Fruit fly (Drosophila melanogaster) whole organism, prepupa: Measurements from ENCODE around the gene CG43800.
A peak's percentile ranks its signal among the peaks of the same experiment; 100 is the strongest.

Experiments used
- Blimp-1 ChIP-seq: fragments of 200-800 bp; sonication (Bioruptor generic); optimal IDR thresholded peaks from 3 replicates; lab custom pipeline; 2017; ENCODE audit warnings: missing biosample characterization, missing genetic modification characterization, mild to moderate bottlenecking, moderate library complexity, missing genetic modification reagents
- CG11294 ChIP-seq: fragments of 200-800 bp; sonication (Bioruptor generic); IDR thresholded peaks from 2 replicates; pipeline ENCODE4 v1.3.6; 2022; ENCODE audit warnings: missing biosample characterization, missing genetic modification characterization
- CG11762 ChIP-seq: fragments of 200-800 bp; sonication (Bioruptor generic); optimal IDR thresholded peaks from 3 replicates; lab custom pipeline; 2016; ENCODE audit warnings: missing biosample characterization, missing genetic modification characterization; ENCODE audit not compliant: insufficient read depth
- CG11902 ChIP-seq: fragments of 200-800 bp; sonication (Bioruptor generic); optimal IDR thresholded peaks from 3 replicates; lab custom pipeline; 2016; ENCODE audit warnings: missing biosample characterization, missing genetic modification characterization
- CG1621 ChIP-seq: fragments of 200-800 bp; sonication (Bioruptor generic); optimal IDR thresholded peaks from 3 replicates; lab custom pipeline; 2018; ENCODE audit warnings: missing biosample characterization, mild to moderate bottlenecking, missing genetic modification characterization
- CG16779 ChIP-seq: fragments of 200-800 bp; sonication (Bioruptor generic); optimal IDR thresholded peaks from 3 replicates; lab custom pipeline; 2017; ENCODE audit warnings: missing biosample characterization, mild to moderate bottlenecking, missing genetic modification characterization
- CG32006 ChIP-seq: fragments of 200-800 bp; sonication (Bioruptor generic); optimal IDR thresholded peaks from 3 replicates; lab custom pipeline; 2017; ENCODE audit warnings: missing biosample characterization, mild to moderate bottlenecking, missing genetic modification characterization
- CG3919 ChIP-seq: fragments of 200-800 bp; sonication (Bioruptor generic); optimal IDR thresholded peaks from 3 replicates; lab custom pipeline; 2016; ENCODE audit warnings: missing biosample characterization, missing genetic modification characterization
- CG4318 ChIP-seq: fragments of 200-800 bp; sonication (Bioruptor generic); optimal IDR thresholded peaks from 3 replicates; lab custom pipeline; 2017; ENCODE audit warnings: missing biosample characterization, mild to moderate bottlenecking, missing genetic modification characterization
- CG6163 ChIP-seq: fragments of 200-800 bp; sonication (Bioruptor generic); IDR thresholded peaks from 3 replicates; pipeline ENCODE4 v1.3.6; 2022; ENCODE audit warnings: missing biosample characterization, missing genetic modification characterization
- CG6276 ChIP-seq: fragments of 200-800 bp; sonication (Bioruptor generic); optimal IDR thresholded peaks from 2 replicates; lab custom pipeline; 2017; ENCODE audit warnings: missing biosample characterization, mild to moderate bottlenecking, missing genetic modification characterization
- CG6808 ChIP-seq: fragments of 200-800 bp; sonication (Bioruptor generic); optimal IDR thresholded peaks from 3 replicates; lab custom pipeline; 2017; ENCODE audit warnings: missing biosample characterization, missing genetic modification characterization, mild to moderate bottlenecking, moderate library complexity, missing genetic modification reagents
- CG7368 ChIP-seq: fragments of 200-800 bp; sonication (Bioruptor generic); optimal IDR thresholded peaks from 3 replicates; lab custom pipeline; 2016; ENCODE audit warnings: missing biosample characterization, missing genetic modification characterization
- CG8119 ChIP-seq: fragments of 200-800 bp; sonication (Bioruptor generic); IDR thresholded peaks from 3 replicates; pipeline ENCODE4 v1.3.6; 2022; ENCODE audit warnings: missing biosample characterization, missing genetic modification characterization
- CG8319 ChIP-seq: fragments of 200-800 bp; sonication (Bioruptor generic); optimal IDR thresholded peaks from 3 replicates; lab custom pipeline; 2016; ENCODE audit warnings: missing biosample characterization, missing genetic modification characterization
- CG8632 ChIP-seq: fragments of 200-800 bp; sonication (Bioruptor generic); optimal IDR thresholded peaks from 3 replicates; lab custom pipeline; 2016; ENCODE audit warnings: missing biosample characterization, missing genetic modification characterization
- Eip75B ChIP-seq: fragments of 200-800 bp; sonication (Bioruptor generic); optimal IDR thresholded peaks from 3 replicates; lab custom pipeline; 2016; ENCODE audit warnings: missing biosample characterization, missing genetic modification characterization
- Eip78C ChIP-seq: fragments of 200-800 bp; sonication (Bioruptor generic); peaks from one replicate; lab custom pipeline; 2016; ENCODE audit warnings: missing biosample characterization, missing genetic modification characterization
- Eip93F ChIP-seq: fragments of 200-800 bp; sonication (Bioruptor generic); optimal IDR thresholded peaks from 2 replicates; lab custom pipeline; 2016; ENCODE audit warnings: missing biosample characterization, mild to moderate bottlenecking, missing genetic modification characterization
- Gug ChIP-seq: fragments of 200-800 bp; sonication (Bioruptor generic); IDR thresholded peaks from 2 replicates; pipeline ENCODE4 v1.3.6; 2022; ENCODE audit warnings: missing biosample characterization, missing genetic modification characterization
- Hr38 ChIP-seq: sonication (Bioruptor generic); optimal IDR thresholded peaks from 2 replicates; lab custom pipeline; 2016; ENCODE audit warnings: missing biosample characterization, missing genetic modification characterization
- Hr4 ChIP-seq: fragments of 200-800 bp; sonication (Bioruptor generic); optimal IDR thresholded peaks from 3 replicates; lab custom pipeline; 2016; ENCODE audit warnings: missing biosample characterization, missing genetic modification characterization
- Lpt ChIP-seq: fragments of 200-800 bp; sonication (Bioruptor generic); optimal IDR thresholded peaks from 3 replicates; lab custom pipeline; 2016; ENCODE audit warnings: missing biosample characterization, missing genetic modification characterization
- OdsH ChIP-seq: fragments of 200-800 bp; sonication (Bioruptor generic); optimal IDR thresholded peaks from 3 replicates; lab custom pipeline; 2016; ENCODE audit warnings: missing biosample characterization, missing genetic modification characterization
- Sox14 ChIP-seq: fragments of 200-800 bp; sonication (Bioruptor generic); optimal IDR thresholded peaks from 3 replicates; lab custom pipeline; 2016; ENCODE audit warnings: missing biosample characterization, missing genetic modification characterization
- acj6 ChIP-seq: fragments of 200-800 bp; sonication (Bioruptor generic); optimal IDR thresholded peaks from 3 replicates; lab custom pipeline; 2016; ENCODE audit warnings: missing biosample characterization, missing genetic modification characterization
- cyc ChIP-seq: fragments of 200-800 bp; sonication (Bioruptor generic); optimal IDR thresholded peaks from 3 replicates; lab custom pipeline; 2016; ENCODE audit warnings: missing biosample characterization, missing genetic modification characterization
- dsx ChIP-seq: fragments of 200-800 bp; optimal IDR thresholded peaks from 3 replicates; lab custom pipeline; 2019; ENCODE audit warnings: missing biosample characterization, mild to moderate bottlenecking, missing genetic modification characterization, moderate library complexity; ENCODE audit not compliant: poor library complexity, severe bottlenecking
- eg ChIP-seq: fragments of 200-800 bp; sonication (Bioruptor generic); IDR thresholded peaks from 3 replicates; pipeline ENCODE4 v1.3.6; 2022; ENCODE audit warnings: missing biosample characterization, missing genetic modification characterization
- fd59A ChIP-seq: fragments of 200-800 bp; sonication (Bioruptor generic); optimal IDR thresholded peaks from 2 replicates; lab custom pipeline; 2017; ENCODE audit warnings: missing biosample characterization, mild to moderate bottlenecking, missing genetic modification characterization, missing genetic modification reagents
- fkh ChIP-seq: fragments of 200-800 bp; sonication (Bioruptor generic); optimal IDR thresholded peaks from 3 replicates; lab custom pipeline; 2017; ENCODE audit warnings: missing biosample characterization, mild to moderate bottlenecking, missing genetic modification characterization, moderate library complexity
- lz ChIP-seq: fragments of 200-800 bp; sonication (Bioruptor generic); optimal IDR thresholded peaks from 3 replicates; lab custom pipeline; 2016; ENCODE audit warnings: missing biosample characterization, missing genetic modification characterization
- pdm3 ChIP-seq: fragments of 200-800 bp; sonication (Bioruptor generic); optimal IDR thresholded peaks from 3 replicates; lab custom pipeline; 2016; ENCODE audit warnings: missing biosample characterization, missing genetic modification characterization
- salr ChIP-seq, 2 experiments: fragments of 200-800 bp; sonication (Bioruptor generic); optimal IDR thresholded peaks; 3 replicates each; lab custom pipeline; 2016 to 2018; ENCODE audit warnings: missing biosample characterization in 2 of 2, missing genetic modification characterization in 2 of 2, mild to moderate bottlenecking in 1 of 2
- spab ChIP-seq: fragments of 200-800 bp; sonication (Bioruptor generic); optimal IDR thresholded peaks from 2 replicates; lab custom pipeline; 2017; ENCODE audit warnings: missing biosample characterization, mild to moderate bottlenecking, missing genetic modification characterization, missing genetic modification reagents
- ss ChIP-seq, 2 experiments: fragments of 200-800 bp; sonication (Bioruptor generic); optimal IDR thresholded peaks; 2 replicates in 1 of 2; 3 replicates in 1 of 2; lab custom pipeline; 2017 to 2018; ENCODE audit warnings: mild to moderate bottlenecking in 2 of 2, missing biosample characterization in 2 of 2, missing genetic modification characterization in 2 of 2, moderate library complexity in 1 of 2
- svp ChIP-seq: fragments of 200-800 bp; sonication (Bioruptor generic); peaks from one replicate; lab custom pipeline; 2016; ENCODE audit warnings: missing biosample characterization, missing genetic modification characterization
- vri ChIP-seq: fragments of 200-800 bp; sonication (Bioruptor generic); optimal IDR thresholded peaks from 3 replicates; lab custom pipeline; 2016; ENCODE audit warnings: missing biosample characterization, mild to moderate bottlenecking, missing genetic modification characterization

Gene CG43800

DNA sequence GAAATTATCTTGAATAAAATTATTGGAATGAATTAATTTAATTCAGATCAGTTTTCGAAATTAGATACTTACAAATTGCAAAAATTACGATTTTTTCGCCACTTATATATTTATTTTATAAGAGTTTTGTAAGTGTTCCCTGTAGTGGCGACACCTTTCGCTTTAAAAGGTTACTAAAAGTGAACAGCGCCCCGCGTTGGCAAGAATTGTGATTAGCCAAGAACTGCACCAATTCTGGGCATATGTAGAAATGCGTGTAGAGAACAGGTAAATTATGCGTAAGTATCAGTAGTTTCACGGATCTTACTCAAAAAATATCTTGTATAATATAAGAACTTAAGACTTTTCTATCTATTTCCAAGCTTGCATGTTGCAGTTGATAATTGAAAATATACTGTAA lies 48.8 kb upstream of the CG43800 start (continued):
- TF ChIP-seq pdm3 (GFP tag; lab: Kevin White, UChicago) (peak; percentile 29), CG7368 (GFP tag; lab: Kevin White, UChicago) (no peak), acj6 (GFP tag; lab: Kevin White, UChicago) (peak; percentile 47), Hr4 (GFP tag; lab: Kevin White, UChicago) (no peak), Eip78C (peak; percentile 56), CG8319 (GFP tag; lab: Kevin White, UChicago) (no peak), Hr38 (GFP tag; lab: Kevin White, UChicago) (no peak), CG8119 (no peak), fd59A (GFP tag; lab: Kevin White, UChicago) (no peak), eg (no peak), OdsH (GFP tag; lab: Kevin White, UChicago) (peak; percentile 6), CG11902 (GFP tag; lab: Kevin White, UChicago) (peak; percentile 46), cyc (GFP tag; lab: Kevin White, UChicago) (peak; percentile 59), Sox14 (GFP tag; lab: Kevin White, UChicago) (peak; percentile 46), CG11294 (no peak), Eip93F (GFP tag; lab: Kevin White, UChicago) (no peak), Gug (no peak), CG4318 (no peak), vri (GFP tag; lab: Kevin White, UChicago) (no peak)
- TF ChIP-seq, all 60 proteins: peak for 19

DNA sequence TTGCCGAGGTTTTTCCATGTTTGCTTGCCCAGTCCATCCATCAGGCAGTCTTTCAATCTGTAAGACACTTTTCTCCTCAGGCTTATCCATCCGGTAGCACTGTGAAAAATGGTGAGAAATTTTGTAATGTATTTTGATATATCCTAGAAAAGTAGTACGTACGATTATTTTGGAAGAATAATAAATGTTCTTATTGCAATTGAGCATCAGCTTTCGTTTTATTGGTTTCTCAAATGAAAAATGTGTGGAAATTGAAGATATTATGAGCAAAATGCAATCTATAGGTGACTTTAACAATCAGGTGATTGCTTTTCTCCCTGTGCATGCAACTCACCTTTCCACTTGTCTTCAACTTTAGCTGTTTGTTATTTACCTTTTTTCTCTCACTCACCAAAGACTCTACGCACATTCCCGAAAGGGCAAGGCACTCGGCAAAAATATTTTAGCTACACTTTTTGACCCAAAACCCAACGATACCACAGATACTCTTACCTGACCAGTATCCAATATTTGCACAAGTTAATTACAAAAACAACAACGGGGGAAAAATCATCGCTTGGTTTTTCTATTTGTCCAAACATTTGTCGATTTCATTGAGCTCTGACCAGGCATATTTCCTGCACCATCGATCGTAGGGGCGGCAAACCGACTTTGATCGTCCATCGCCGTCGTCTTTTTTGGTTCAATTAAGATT lies 45.1 kb upstream of the CG43800 start:
- TF ChIP-seq CG8119 (peak; percentile 25; the same call in 1 of the 3 replicates), CG32006 (GFP tag; lab: Kevin White, UChicago) (peak; percentile 62), Eip78C (peak; percentile 75), CG11762 (GFP tag; lab: Kevin White, UChicago) (peak; percentile 5), CG4318 (peak; percentile 45), CG8632 (GFP tag; lab: Kevin White, UChicago) (no peak), fkh (GFP tag; lab: Kevin White, UChicago) (peak; percentile 17), lz (GFP tag; lab: Kevin White, UChicago) (no peak), vri (GFP tag; lab: Kevin White, UChicago) (no peak), Eip75B (GFP tag; lab: Kevin White, UChicago) (no peak), Hr4 (GFP tag; lab: Kevin White, UChicago) (peak; percentile 45), salr (GFP tag; optimal IDR thresholded peaks at IDR 0.05; lab: Kevin White, UChicago) (no peak), CG6808 (GFP tag; lab: Kevin White, UChicago) (no peak), CG6276 (GFP tag; lab: Kevin White, UChicago) (peak; percentile 13), svp (GFP tag; lab: Kevin White, UChicago) (no peak)
- TF ChIP-seq, all 60 proteins: peak for 8

DNA sequence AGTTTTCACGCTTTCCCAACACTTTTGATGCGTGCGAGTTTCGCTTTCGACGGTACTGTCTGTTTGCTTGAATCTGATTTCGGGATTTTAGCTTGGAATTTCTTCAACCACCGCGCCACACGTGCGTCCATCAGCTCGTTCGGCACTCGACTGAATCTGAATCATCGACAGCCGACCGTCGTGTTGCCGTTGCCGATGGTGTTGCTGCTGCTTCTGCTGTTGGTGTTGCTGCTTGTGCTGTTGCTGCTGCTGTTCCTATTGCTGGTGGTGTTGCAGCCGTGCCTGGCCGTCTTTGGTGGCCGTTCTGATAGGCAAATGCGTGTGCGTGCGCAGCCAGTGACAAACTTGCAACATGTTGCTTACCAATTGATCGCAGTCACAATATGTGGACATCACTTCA lies 44.4 kb upstream of the CG43800 start, which contains the start of gene Wnt4:
TSS of gene Wnt4 (minus strand) at position 155 of the 400 bp plus-strand sequence.
- TF ChIP-seq CG6163, result peak; percentile 12; the same call in 1 of the 3 replicates
- TF ChIP-seq Lpt (GFP tag; lab: Kevin White, UChicago), result peak; percentile 5
- no peak for TF ChIP-seq CG11294
- peak; percentile 91 for TF ChIP-seq CG3919 (GFP tag; lab: Kevin White, UChicago)
- no peak for TF ChIP-seq Blimp-1 (GFP tag; lab: Kevin White, UChicago)
- TF ChIP-seq CG16779 (tag; lab: Kevin White, UChicago), result no peak
- TF ChIP-seq dsx (GFP tag; lab: Kevin White, UChicago), result peak; percentile 22
- TF ChIP-seq CG1621, result no peak
- no peak for TF ChIP-seq spab (GFP tag; lab: Kevin White, UChicago)
- TF ChIP-seq eg, result peak; percentile 40; the same call in 1 of the 3 replicates
- TF ChIP-seq ss (GFP tag; optimal IDR thresholded peaks at IDR 0.05; lab: Kevin White, UChicago), result peak in 1 of 2 experiments; percentile 8
- no peak for TF ChIP-seq CG8632 (GFP tag; lab: Kevin White, UChicago)
